Worm (Caenorhabditis elegans) whole organism, L2 larva: ENCODE data around the gene fbxa-26.

Experiments used
- elt-1 ChIP-seq: fragments of 150-350 bp; optimal IDR thresholded peaks from 2 replicates; lab custom pipeline; 2014; ENCODE audit warnings: missing biosample characterization, missing genetic modification characterization
- elt-3 ChIP-seq: sonication (generic microtip); optimal IDR thresholded peaks from 2 replicates; lab custom pipeline; 2017; ENCODE audit warnings: missing biosample characterization, missing genetic modification characterization
- lin-39 ChIP-seq: fragments of 150-350 bp; optimal IDR thresholded peaks from 2 replicates; lab custom pipeline; 2014; ENCODE audit warnings: missing biosample characterization, missing genetic modification reagents, missing genetic modification characterization
- snpc-4 ChIP-seq: fragments of 150-350 bp; optimal IDR thresholded peaks from 2 replicates; lab custom pipeline; 2014; ENCODE audit warnings: missing biosample characterization, missing genetic modification characterization

DNA sequence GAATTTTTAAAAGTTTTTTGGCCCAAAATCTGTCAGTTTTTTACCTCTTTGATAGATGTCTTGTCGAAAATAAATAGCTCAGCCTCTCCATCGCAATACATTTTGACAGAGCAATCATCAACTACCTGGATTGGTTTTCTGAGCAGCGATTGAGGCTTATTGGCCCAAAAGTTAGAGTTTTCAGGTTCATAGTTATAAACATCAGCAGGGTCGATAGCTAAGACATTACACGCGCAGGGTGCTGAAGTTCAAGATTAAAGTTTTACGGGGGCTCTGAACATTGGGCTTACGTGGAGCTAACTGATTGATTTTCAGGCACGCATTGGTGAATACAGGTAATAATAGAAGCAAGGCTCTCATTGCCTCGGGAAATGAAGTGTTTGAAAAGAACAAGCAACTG lies 17.3 kb upstream of the fbxa-26 start, which contains the start of gene Y82E9BR.9:
- TF ChIP-seq lin-39 (tag; lab: Kevin White, UChicago) (no peak), elt-3 (no peak), elt-1 (tag; lab: Kevin White, UChicago) (no peak), snpc-4 (tag; lab: Kevin White, UChicago) (no peak)
